Fruit fly (Drosophila melanogaster) whole organism, embryonic: Measurements from ENCODE around the gene CG5104.

Experiments used
- CG12391 ChIP-seq: fragments of 200-800 bp; sonication (Bioruptor generic); optimal IDR thresholded peaks from 3 replicates; lab custom pipeline; 2018; ENCODE audit warnings: missing biosample characterization, mild to moderate bottlenecking, missing genetic modification characterization, moderate library complexity
- CG13624 ChIP-seq: fragments of 200-800 bp; sonication (Bioruptor generic); optimal IDR thresholded peaks from 2 replicates; lab custom pipeline; 2016; ENCODE audit warnings: missing biosample characterization, missing genetic modification characterization
- CG15269 ChIP-seq: fragments of 200-800 bp; sonication (Bioruptor generic); optimal IDR thresholded peaks from 2 replicates; lab custom pipeline; 2018; ENCODE audit warnings: missing biosample characterization, mild to moderate bottlenecking, missing genetic modification characterization, moderate library complexity
- CG16813 ChIP-seq: fragments of 200-800 bp; sonication (Bioruptor generic); IDR thresholded peaks from 3 replicates; pipeline ENCODE4 v1.3.6; 2022; ENCODE audit warnings: missing biosample characterization, missing genetic modification characterization; ENCODE audit not compliant: partially characterized antibody
- CG16815 ChIP-seq: fragments of 200-800 bp; sonication (Bioruptor generic); optimal IDR thresholded peaks from 3 replicates; lab custom pipeline; 2017; ENCODE audit warnings: missing biosample characterization, mild to moderate bottlenecking, missing genetic modification characterization
- CG17186 ChIP-seq: fragments of 200-800 bp; sonication (Bioruptor generic); optimal IDR thresholded peaks from 3 replicates; lab custom pipeline; 2017; ENCODE audit warnings: missing biosample characterization, missing genetic modification reagents, missing genetic modification characterization
- CG31365 ChIP-seq: fragments of 200-800 bp; sonication (Bioruptor generic); optimal IDR thresholded peaks from 2 replicates; lab custom pipeline; 2018; ENCODE audit warnings: missing biosample characterization, mild to moderate bottlenecking, missing genetic modification characterization
- CG3281 ChIP-seq: fragments of 200-800 bp; sonication (Bioruptor generic); optimal IDR thresholded peaks from 3 replicates; lab custom pipeline; 2017; ENCODE audit warnings: missing biosample characterization, mild to moderate bottlenecking, missing genetic modification characterization
- CG3847 ChIP-seq: fragments of 200-800 bp; sonication (Bioruptor generic); IDR thresholded peaks from 2 replicates; pipeline ENCODE4 v1.3.6; 2022; ENCODE audit warnings: missing biosample characterization, missing genetic modification characterization
- CG4328 ChIP-seq: fragments of 200-800 bp; sonication (Bioruptor generic); optimal IDR thresholded peaks from 3 replicates; lab custom pipeline; 2017; ENCODE audit warnings: missing biosample characterization, missing genetic modification reagents, missing genetic modification characterization
- CG4360 ChIP-seq: fragments of 200-800 bp; sonication (Bioruptor generic); IDR thresholded peaks from 2 replicates; pipeline ENCODE4 v1.3.6; 2022; ENCODE audit warnings: missing biosample characterization, missing genetic modification characterization
- CG6791 ChIP-seq: fragments of 200-800 bp; sonication (Bioruptor generic); IDR thresholded peaks from 3 replicates; pipeline ENCODE4 v1.3.6; 2022; ENCODE audit warnings: missing biosample characterization, missing genetic modification characterization; ENCODE audit not compliant: partially characterized antibody
- CG6854 ChIP-seq: fragments of 200-800 bp; sonication (Bioruptor generic); optimal IDR thresholded peaks from 3 replicates; lab custom pipeline; 2017; ENCODE audit warnings: missing biosample characterization, mild to moderate bottlenecking, missing genetic modification characterization
- CG7357 ChIP-seq: fragments of 200-800 bp; sonication (Bioruptor generic); IDR thresholded peaks from 3 replicates; pipeline ENCODE4 v1.3.6; 2022; ENCODE audit warnings: missing biosample characterization, missing genetic modification characterization
- CG7372 ChIP-seq: fragments of 200-800 bp; sonication (Bioruptor generic); IDR thresholded peaks from 2 replicates; pipeline ENCODE4 v1.3.6; 2022; ENCODE audit warnings: missing biosample characterization, missing genetic modification characterization
- CG7745 ChIP-seq: fragments of 200-800 bp; sonication (Bioruptor generic); optimal IDR thresholded peaks from 2 replicates; lab custom pipeline; 2018; ENCODE audit warnings: missing biosample characterization, mild to moderate bottlenecking, missing genetic modification characterization, moderate library complexity
- Doc3 ChIP-seq: fragments of 200-800 bp; sonication (Bioruptor generic); IDR thresholded peaks from 3 replicates; pipeline ENCODE4 v1.3.6; 2022; ENCODE audit warnings: missing biosample characterization, missing genetic modification characterization; ENCODE audit not compliant: partially characterized antibody
- HLH3B ChIP-seq: fragments of 200-800 bp; sonication (Bioruptor generic); IDR thresholded peaks from 2 replicates; pipeline ENCODE4 v1.3.6; 2022; ENCODE audit warnings: missing biosample characterization, missing genetic modification characterization
- Hmr ChIP-seq: fragments of 200-800 bp; sonication (Bioruptor generic); optimal IDR thresholded peaks from 3 replicates; lab custom pipeline; 2017; ENCODE audit warnings: mild to moderate bottlenecking, missing biosample characterization, missing genetic modification reagents, missing genetic modification characterization
- Mad ChIP-seq: fragments of 200-800 bp; sonication (Bioruptor generic); optimal IDR thresholded peaks from 2 replicates; lab custom pipeline; 2016; ENCODE audit warnings: missing biosample characterization, missing genetic modification characterization
- Mrtf ChIP-seq: fragments of 200-800 bp; sonication (Bioruptor generic); IDR thresholded peaks from 3 replicates; pipeline ENCODE4 v1.3.6; 2022; ENCODE audit warnings: missing biosample characterization, missing genetic modification characterization
- Nf-YC ChIP-seq: fragments of 200-800 bp; optimal IDR thresholded peaks from 3 replicates; lab custom pipeline; 2019; ENCODE audit warnings: missing biosample characterization, mild to moderate bottlenecking, missing genetic modification characterization, moderate library complexity
- Oaz ChIP-seq: fragments of 200-800 bp; sonication (Bioruptor generic); IDR thresholded peaks from 2 replicates; pipeline ENCODE4 v1.3.6; 2022; ENCODE audit warnings: missing biosample characterization, missing genetic modification characterization
- Optix ChIP-seq: fragments of 200-800 bp; sonication (Bioruptor generic); IDR thresholded peaks from 3 replicates; pipeline ENCODE4 v1.3.6; 2022; ENCODE audit warnings: missing biosample characterization, missing genetic modification characterization
- Poxn ChIP-seq: fragments of 200-800 bp; sonication (Bioruptor generic); IDR thresholded peaks from 2 replicates; pipeline ENCODE4 v1.3.6; 2022; ENCODE audit warnings: missing biosample characterization, missing genetic modification characterization
- Rfx ChIP-seq: fragments of 200-800 bp; sonication (Bioruptor generic); IDR thresholded peaks from 2 replicates; pipeline ENCODE4 v1.3.6; 2022; ENCODE audit warnings: missing biosample characterization, missing genetic modification characterization
- Scr ChIP-seq: fragments of 200-800 bp; sonication (Bioruptor generic); IDR thresholded peaks from 2 replicates; pipeline ENCODE4 v1.3.6; 2022; ENCODE audit warnings: missing biosample characterization, missing genetic modification characterization; ENCODE audit not compliant: partially characterized antibody
- TFAM ChIP-seq: fragments of 200-800 bp; sonication (Bioruptor generic); optimal IDR thresholded peaks from 2 replicates; lab custom pipeline; 2017; ENCODE audit warnings: missing biosample characterization, missing genetic modification characterization, inconsistent platforms
- al ChIP-seq: fragments of 200-800 bp; sonication (Bioruptor generic); IDR thresholded peaks from 2 replicates; pipeline ENCODE4 v1.3.6; 2022; ENCODE audit warnings: missing biosample characterization, missing genetic modification characterization
- chinmo ChIP-seq: fragments of 200-800 bp; sonication (Bioruptor generic); IDR thresholded peaks from 4 replicates; pipeline ENCODE4 v1.3.6; 2022; ENCODE audit warnings: missing biosample characterization, missing genetic modification characterization; ENCODE audit not compliant: partially characterized antibody
- corto ChIP-seq: fragments of 200-800 bp; sonication (Bioruptor generic); optimal IDR thresholded peaks from 2 replicates; lab custom pipeline; 2016; ENCODE audit warnings: missing biosample characterization, mild to moderate bottlenecking, missing genetic modification characterization, moderate library complexity
- dimm ChIP-seq: fragments of 200-800 bp; sonication (Bioruptor generic); IDR thresholded peaks from 2 replicates; pipeline ENCODE4 v1.3.6; 2022; ENCODE audit warnings: missing biosample characterization, missing genetic modification characterization
- gsb-n ChIP-seq: fragments of 200-800 bp; sonication (Bioruptor generic); optimal IDR thresholded peaks from 3 replicates; lab custom pipeline; 2018; ENCODE audit warnings: missing biosample characterization, mild to moderate bottlenecking, missing genetic modification characterization
- hkb ChIP-seq, 2 experiments: fragments of 200-800 bp in 1 of 2; fragments of >200 bp in 1 of 2; sonication (Bioruptor generic) in 1 of 2; IDR thresholded peaks in 1 of 2; optimal IDR thresholded peaks in 1 of 2; 2 replicates each; pipeline versions ENCODE4 v1.3.6 to Lab custom; 2017 to 2022; ENCODE audit warnings: missing biosample characterization in 1 of 2, missing genetic modification characterization in 1 of 2
- knrl ChIP-seq: fragments of 200-800 bp; sonication (Bioruptor generic); IDR thresholded peaks from 3 replicates; pipeline ENCODE4 v1.3.6; 2022; ENCODE audit warnings: missing biosample characterization, missing genetic modification characterization; ENCODE audit not compliant: partially characterized antibody
- lola ChIP-seq, 3 experiments: fragments of >200 bp in 2 of 3; fragments of 200-800 bp in 1 of 3; sonication (Bioruptor generic) in 1 of 3; optimal IDR thresholded peaks; 2 replicates each; lab custom pipeline; 2017 to 2019; ENCODE audit warnings: missing biosample characterization in 3 of 3, missing genetic modification characterization in 3 of 3, mild to moderate bottlenecking in 1 of 3, moderate library complexity in 1 of 3
- pan ChIP-seq, 4 experiments: fragments of >200 bp in 3 of 4; fragments of 200-800 bp in 1 of 4; sonication (Bioruptor generic) in 1 of 4; optimal IDR thresholded peaks in 3 of 4; IDR thresholded peaks in 1 of 4; 2 replicates each; pipeline versions ENCODE4 v1.3.6 to Lab custom; 2017 to 2022; ENCODE audit warnings: missing biosample characterization in 2 of 4, missing genetic modification characterization in 2 of 4, mixed read lengths in 1 of 4
- pb ChIP-seq: fragments of 200-800 bp; sonication (Bioruptor generic); optimal IDR thresholded peaks from 3 replicates; lab custom pipeline; 2016; ENCODE audit warnings: missing biosample characterization, missing genetic modification characterization
- sima ChIP-seq: fragments of 200-800 bp; sonication (Bioruptor generic); optimal IDR thresholded peaks from 2 replicates; lab custom pipeline; 2016; ENCODE audit warnings: missing biosample characterization, missing genetic modification characterization
- slbo ChIP-seq: fragments of 200-800 bp; sonication (Bioruptor generic); IDR thresholded peaks from 2 replicates; pipeline ENCODE4 v1.3.6; 2022; ENCODE audit warnings: missing biosample characterization, missing genetic modification characterization
- sr ChIP-seq: fragments of 200-800 bp; sonication (Bioruptor generic); IDR thresholded peaks from 3 replicates; pipeline ENCODE4 v1.3.6; 2022; ENCODE audit warnings: missing biosample characterization, missing genetic modification characterization
- stc ChIP-seq: fragments of 200-800 bp; sonication (Bioruptor generic); IDR thresholded peaks from 2 replicates; pipeline ENCODE4 v1.3.6; 2022; ENCODE audit warnings: missing biosample characterization, missing genetic modification characterization
- tap ChIP-seq: fragments of 200-800 bp; optimal IDR thresholded peaks from 3 replicates; lab custom pipeline; 2019; ENCODE audit warnings: missing biosample characterization, mild to moderate bottlenecking, missing genetic modification characterization, moderate library complexity
- unpg ChIP-seq: fragments of 200-800 bp; sonication (Bioruptor generic); optimal IDR thresholded peaks from 3 replicates; lab custom pipeline; 2018; ENCODE audit warnings: missing biosample characterization, mild to moderate bottlenecking, missing genetic modification characterization, moderate library complexity
- usp ChIP-seq: fragments of >200 bp; optimal IDR thresholded peaks from 2 replicates; lab custom pipeline; 2017; ENCODE audit warnings: missing biosample characterization, missing genetic modification characterization
- vfl ChIP-seq: fragments of 200-800 bp; sonication (Bioruptor generic); optimal IDR thresholded peaks from 2 replicates; lab custom pipeline; 2016; ENCODE audit warnings: missing biosample characterization, missing genetic modification characterization
- wek ChIP-seq: fragments of 200-800 bp; sonication (Bioruptor generic); optimal IDR thresholded peaks from 3 replicates; lab custom pipeline; 2018; ENCODE audit warnings: missing biosample characterization, mild to moderate bottlenecking, missing genetic modification characterization, moderate library complexity
- z ChIP-seq: fragments of 200-800 bp; sonication (Bioruptor generic); IDR thresholded peaks from 3 replicates; pipeline ENCODE4 v1.3.6; 2022; ENCODE audit warnings: missing biosample characterization, missing genetic modification characterization

Gene CG5104

DNA sequence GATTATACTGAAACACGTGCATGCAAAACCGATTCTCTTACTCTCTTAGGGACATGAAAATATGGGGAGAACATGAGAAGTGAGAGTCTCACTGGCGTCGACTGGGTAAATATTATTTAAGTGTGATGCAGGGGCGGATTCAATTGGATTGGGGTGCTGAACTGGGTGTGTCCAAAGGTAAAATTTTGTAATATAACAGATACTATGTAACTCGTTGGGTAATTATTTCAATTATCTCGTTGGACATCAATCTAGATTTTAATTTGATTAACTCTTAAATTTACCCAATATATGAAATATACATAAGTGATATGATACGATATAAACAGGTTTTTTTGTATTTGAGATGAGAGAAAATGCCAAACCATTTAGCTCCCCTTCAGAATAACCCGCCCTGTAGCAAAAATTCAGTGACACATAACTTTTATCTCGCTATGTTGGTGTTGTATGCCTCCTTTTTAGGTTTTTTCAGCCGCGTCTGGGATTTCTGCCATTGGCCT lies 12.6 kb upstream of the CG5104 start (continued):
- TF ChIP-seq chinmo (GFP tag; lab: Robert Waterston, UW) = 0 out of 4 replicates have a peak, but pooled peaks have one; percentile 38
- TF ChIP-seq stc = peak; percentile 90
- TF ChIP-seq CG7357 (GFP tag; lab: Robert Waterston, UW) = peak; percentile 89
- peak; percentile 97 for TF ChIP-seq CG3281
- TF ChIP-seq corto = peak; percentile 31
- peak; percentile 92 for TF ChIP-seq vfl (GFP tag; lab: Kevin White, UChicago)
- TF ChIP-seq Nf-YC (tag; lab: Kevin White, UChicago) = peak; percentile 74
- peak; percentile 97 for TF ChIP-seq CG13624 (GFP tag; lab: Kevin White, UChicago)
- peak; percentile 76 for TF ChIP-seq gsb-n (tag; lab: Kevin White, UChicago)
- TF ChIP-seq dimm = peak; percentile 62
- no peak for TF ChIP-seq hkb (optimal IDR thresholded peaks at IDR 0.05; lab: Kevin White, UChicago)
- peak; percentile 88 for TF ChIP-seq hkb (GFP tag; IDR thresholded peaks at IDR 0.05; lab: Robert Waterston, UW)
- peak; percentile 72 for TF ChIP-seq CG16813 (GFP tag; lab: Robert Waterston, UW)
- no peak; the same call in 1 of the 3 replicates for TF ChIP-seq sr
- peak; percentile 88 for TF ChIP-seq Poxn
- TF ChIP-seq CG6791 (GFP tag; lab: Robert Waterston, UW) = 0 out of 3 replicates have a peak, but pooled peaks have one; percentile 51
- no peak; the same call in 1 of the 2 replicates for TF ChIP-seq Oaz (GFP tag; lab: Robert Waterston, UW)
- TF ChIP-seq unpg (GFP tag; lab: Kevin White, UChicago) = peak; percentile 88
- peak; percentile 52 for TF ChIP-seq Scr (GFP tag; lab: Robert Waterston, UW)
- TF ChIP-seq TFAM (GFP tag; lab: Kevin White, UChicago) = peak; percentile 38
- peak; percentile 54; the same call in 1 of the 3 replicates for TF ChIP-seq Optix (GFP tag; lab: Robert Waterston, UW)
- TF ChIP-seq CG7745 = no peak
- peak in 1 of 3 experiments; percentile 72 for TF ChIP-seq lola (GFP tag; optimal IDR thresholded peaks at IDR 0.05; lab: Kevin White, UChicago)
- peak; percentile 48 for TF ChIP-seq sima (GFP tag; lab: Kevin White, UChicago)
- peak; percentile 97 for TF ChIP-seq CG3847
- TF ChIP-seq CG7372 (GFP tag; lab: Robert Waterston, UW) = peak; percentile 95
- 0 out of 2 replicates have a peak, but pooled peaks have one; percentile 12 for TF ChIP-seq CG4360 (GFP tag; lab: Robert Waterston, UW)
- peak; percentile 38 for TF ChIP-seq CG17186
- TF ChIP-seq usp = no peak
- no peak for TF ChIP-seq Doc3 (GFP tag; lab: Robert Waterston, UW)
- peak; percentile 95 for TF ChIP-seq al (GFP tag; lab: Robert Waterston, UW)
- TF ChIP-seq Rfx (GFP tag; lab: Robert Waterston, UW) = peak; percentile 98
- TF ChIP-seq Mrtf (GFP tag; lab: Robert Waterston, UW) = no peak; the same call in 2 of the 3 replicates
- TF ChIP-seq pan (optimal IDR thresholded peaks at IDR 0.05; lab: Kevin White, UChicago) = no peak
- peak in 1 of 2 experiments; percentile 89 for TF ChIP-seq pan (GFP tag; optimal IDR thresholded peaks at IDR 0.05 in 1 of 2, IDR thresholded peaks at IDR 0.05 in 1 of 2)
- TF ChIP-seq tap (tag; lab: Kevin White, UChicago) = peak; percentile 56
- peak; percentile 90; the same call in 1 of the 2 replicates for TF ChIP-seq HLH3B
- peak; percentile 78 for TF ChIP-seq pb
- TF ChIP-seq Hmr (GFP tag; lab: Kevin White, UChicago) = peak; percentile 97
- peak; percentile 78 for TF ChIP-seq CG31365 (tag; lab: Kevin White, UChicago)
- TF ChIP-seq knrl (GFP tag; lab: Robert Waterston, UW) = peak; percentile 63; the same call in 2 of the 3 replicates
- TF ChIP-seq Mad (GFP tag; lab: Kevin White, UChicago) = peak; percentile 90
- peak; percentile 60 for TF ChIP-seq wek (GFP tag; lab: Kevin White, UChicago)
- no peak for TF ChIP-seq z (GFP tag; lab: Robert Waterston, UW)
- peak; percentile 89 for TF ChIP-seq CG4328 (GFP tag; lab: Kevin White, UChicago)
- peak; percentile 93 for TF ChIP-seq CG16815 (GFP tag; lab: Kevin White, UChicago)
- TF ChIP-seq CG6854 (GFP tag; lab: Kevin White, UChicago) = peak; percentile 85
- peak; percentile 94 for TF ChIP-seq CG15269 (tag; lab: Kevin White, UChicago)
- peak; percentile 98 for TF ChIP-seq slbo
- TF ChIP-seq CG12391 = peak; percentile 93
